Worm (Caenorhabditis elegans): ENCODE data around the gene ebp-2.

Gene ebp-2

DNA sequence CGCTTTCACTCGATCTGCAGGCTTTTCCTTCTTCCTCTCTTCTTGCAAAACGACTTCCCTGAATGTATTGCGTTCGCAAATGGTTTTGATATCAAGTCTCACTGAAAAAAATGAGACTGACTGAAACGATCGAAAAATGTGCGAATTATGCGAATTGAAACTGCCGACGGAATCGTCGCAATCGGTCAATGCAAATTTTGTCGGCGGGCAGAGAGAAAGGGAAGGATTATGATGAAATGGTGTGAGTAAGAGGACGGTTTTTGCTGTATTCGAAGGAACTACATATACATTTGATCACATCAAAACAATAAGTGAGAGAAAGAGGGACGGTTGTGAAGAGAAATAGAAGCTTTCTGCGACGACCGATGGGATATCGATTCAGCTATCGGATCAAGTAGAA, 26.9 kb upstream of the ebp-2 start, which contains the start of gene C05D12.1:
TSS of gene C05D12.1 (minus strand) at position 101 of the 400 bp plus-strand sequence.
- TF ChIP-seq ztf-4 (tag; optimal IDR thresholded peaks at IDR 0.05) (no peak), nhr-76 (tag; optimal IDR thresholded peaks at IDR 0.05) (no peak), tbx-2 (tag; optimal IDR thresholded peaks at IDR 0.05) (no peak), fkh-2 (tag; optimal IDR thresholded peaks at IDR 0.05) (no peak), fos-1 (tag; optimal IDR thresholded peaks at IDR 0.05) (no peak), hmg-11 (tag; optimal IDR thresholded peaks at IDR 0.05) (no peak), egl-27 (tag; optimal IDR thresholded peaks at IDR 0.05) (no peak), ceh-9 (tag; optimal IDR thresholded peaks at IDR 0.05) (no peak), ceh-28 (tag; optimal IDR thresholded peaks at IDR 0.05) (no peak)

DNA sequence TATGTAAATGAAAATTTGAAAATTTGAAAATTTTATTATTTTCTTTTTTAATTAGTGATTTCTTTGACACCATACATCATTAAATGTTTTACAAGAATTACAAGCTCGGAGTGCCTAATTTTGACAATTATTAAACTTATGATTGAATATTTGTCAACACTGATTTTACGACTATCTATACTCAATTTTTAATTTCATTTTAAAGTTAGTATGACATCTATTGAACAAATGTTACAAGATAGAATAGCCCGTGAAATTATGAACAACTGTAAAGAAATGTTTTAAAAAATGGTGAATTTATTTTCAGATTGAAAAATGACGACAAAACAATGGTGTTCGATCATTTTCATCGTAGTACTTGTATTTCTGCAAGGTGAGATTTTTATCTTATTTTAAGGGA, 24.5 kb upstream of the ebp-2 start, which contains the start of gene C05D12.2:
TSS of gene C05D12.2 (plus strand) at position 301 of the 400 bp plus-strand sequence.
- no peak for TF ChIP-seq ceh-9 (tag; optimal IDR thresholded peaks at IDR 0.05)
- no peak for TF ChIP-seq ceh-16 (tag; optimal IDR thresholded peaks at IDR 0.05)
- no peak for TF ChIP-seq fkh-2 (tag; optimal IDR thresholded peaks at IDR 0.05)
- no peak for TF ChIP-seq sea-2 (GFP tag; optimal IDR thresholded peaks at IDR 0.05)
- TF ChIP-seq elt-1 (tag; optimal IDR thresholded peaks at IDR 0.05) = no peak
- TF ChIP-seq ceh-82 (tag; optimal IDR thresholded peaks at IDR 0.05) = no peak
- no peak for TF ChIP-seq pqm-1 (tag; optimal IDR thresholded peaks at IDR 0.05)
- TF ChIP-seq R02D3.7 (tag; optimal IDR thresholded peaks at IDR 0.05) = no peak
- no peak for TF ChIP-seq fkh-10 (GFP tag; optimal IDR thresholded peaks at IDR 0.05)
- no peak for TF ChIP-seq nhr-76 (tag; optimal IDR thresholded peaks at IDR 0.05)
- no peak for TF ChIP-seq nhr-11 (tag; optimal IDR thresholded peaks at IDR 0.05)
- TF ChIP-seq pha-4 (tag; optimal IDR thresholded peaks at IDR 0.05) = no peak
- no peak for TF ChIP-seq daf-12 (tag; optimal IDR thresholded peaks at IDR 0.05)
- no peak for TF ChIP-seq jun-1 (tag; optimal IDR thresholded peaks at IDR 0.05)
- no peak for TF ChIP-seq snpc-4 (tag; optimal IDR thresholded peaks at IDR 0.05)
- no peak for TF ChIP-seq unc-39 (tag; optimal IDR thresholded peaks at IDR 0.05)

DNA sequence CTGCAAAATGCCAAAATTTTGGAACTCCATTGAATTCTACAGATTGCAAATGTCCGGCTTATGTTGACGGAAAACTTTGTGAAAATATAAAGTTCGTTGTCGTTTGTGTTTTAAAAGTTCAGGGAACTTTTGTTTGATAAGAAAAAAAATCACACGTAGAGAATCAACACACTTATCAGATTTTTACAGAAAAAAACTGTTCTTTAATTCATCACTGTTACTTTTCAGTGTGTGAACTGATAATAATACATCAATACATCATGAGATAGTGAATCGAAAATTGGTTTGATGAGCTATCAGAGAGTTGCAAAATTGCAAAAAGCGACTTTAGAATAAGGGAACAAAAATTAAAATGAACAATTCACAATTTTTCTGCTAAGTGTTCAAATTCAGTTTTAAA, 24.0 kb upstream of the ebp-2 start:
- TF ChIP-seq jun-1 (tag; optimal IDR thresholded peaks at IDR 0.05) (peak; percentile 7), ceh-82 (tag; optimal IDR thresholded peaks at IDR 0.05) (no peak), pha-4 (tag; optimal IDR thresholded peaks at IDR 0.05) (peak; percentile 68), nhr-28 (tag; optimal IDR thresholded peaks at IDR 0.05) (no peak), elt-2 (tag; optimal IDR thresholded peaks at IDR 0.05) (peak; percentile 80), mdl-1 (tag; optimal IDR thresholded peaks at IDR 0.05) (no peak), pqm-1 (tag; optimal IDR thresholded peaks at IDR 0.05) (peak; percentile 88), elt-1 (tag; optimal IDR thresholded peaks at IDR 0.05) (no peak)

DNA sequence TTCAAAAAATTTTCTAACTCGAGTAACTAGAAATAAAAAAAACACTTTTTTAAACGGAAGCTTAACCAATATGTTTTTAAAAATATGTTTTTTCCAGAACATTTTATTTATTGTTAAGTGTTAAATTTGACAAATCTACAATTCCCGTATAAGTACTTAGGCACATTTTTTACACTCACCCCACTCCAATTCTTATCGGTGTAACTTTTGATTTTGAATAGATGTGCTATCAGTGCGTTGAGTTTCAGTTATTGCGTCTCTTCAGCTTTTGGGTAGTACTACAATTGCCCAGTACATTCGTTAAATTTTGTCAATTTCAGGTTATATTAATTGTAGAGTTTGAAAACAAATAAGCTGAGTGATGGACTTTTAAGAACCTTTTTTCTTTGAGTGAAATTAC, 18.5 kb upstream of the ebp-2 start:
- TF ChIP-seq hmg-11 (tag; optimal IDR thresholded peaks at IDR 0.05) (no peak), elt-2 (tag; optimal IDR thresholded peaks at IDR 0.05) (peak; percentile 32), pqm-1 (tag; optimal IDR thresholded peaks at IDR 0.05) (peak; percentile 51)

DNA sequence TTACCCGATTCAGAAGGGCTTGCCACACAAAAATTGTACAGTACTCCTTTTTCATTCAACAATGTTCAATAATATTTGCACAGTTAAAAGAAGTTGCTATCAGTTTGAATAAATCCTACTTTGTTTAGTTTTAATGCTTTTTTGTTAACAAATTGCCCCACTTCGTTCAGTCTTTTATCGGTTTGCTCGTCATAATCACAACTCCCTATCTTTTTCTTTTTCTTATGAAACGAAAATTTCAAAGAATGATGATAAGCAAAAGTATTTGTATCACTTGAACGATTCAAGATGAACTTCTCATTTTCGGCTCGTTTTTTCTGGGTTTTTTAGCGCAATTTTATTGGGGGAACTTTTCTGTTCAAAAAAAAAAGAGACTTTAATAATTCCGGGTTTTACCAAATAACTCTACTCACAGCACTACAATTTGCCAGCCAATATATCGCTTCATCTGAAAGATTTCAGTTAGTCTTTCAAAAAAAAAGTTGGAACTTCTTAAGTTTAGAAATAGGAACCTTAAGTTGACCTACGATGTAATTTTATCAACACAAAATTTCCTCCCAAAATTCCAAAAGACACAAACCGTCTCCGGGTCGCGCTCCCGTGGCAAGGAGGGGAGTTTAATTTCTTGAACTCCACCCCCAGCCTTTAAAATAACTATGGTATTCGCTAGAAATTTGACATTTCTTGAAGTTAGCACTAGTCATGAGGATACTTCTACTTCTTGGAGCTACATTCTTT, 17.8 kb upstream of the ebp-2 start, which contains the start of gene C05D12.3:
TSS of gene C05D12.3 (plus strand) at position 688 of the 738 bp plus-strand sequence.
- TF ChIP-seq sea-2 (GFP tag; optimal IDR thresholded peaks at IDR 0.05) (no peak), elt-2 (tag; optimal IDR thresholded peaks at IDR 0.05) (peak; percentile 79), pqm-1 (tag; optimal IDR thresholded peaks at IDR 0.05) (peak; percentile 45), pha-4 (tag; optimal IDR thresholded peaks at IDR 0.05) (peak; percentile 24), ceh-28 (tag; optimal IDR thresholded peaks at IDR 0.05) (no peak)

DNA sequence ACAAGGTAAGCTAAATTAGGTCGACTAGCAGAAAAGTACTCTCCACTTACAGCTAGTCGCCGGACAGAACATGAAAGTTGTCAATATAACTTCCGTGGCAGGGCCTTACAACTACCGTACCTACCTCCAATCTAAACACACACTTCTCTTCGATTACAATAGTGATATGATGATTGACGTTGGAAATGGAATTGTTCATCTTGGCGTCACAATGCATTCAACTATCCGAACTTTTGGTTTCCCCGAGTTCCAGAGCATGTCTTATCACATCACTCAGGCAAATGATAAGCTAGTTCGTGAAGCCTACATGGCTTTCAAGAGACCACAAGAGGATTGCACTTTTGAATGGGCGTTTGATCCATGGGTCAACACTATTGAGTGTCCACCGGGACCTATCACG, 15.2 kb upstream of the ebp-2 start:
- TF ChIP-seq elt-2 (tag; optimal IDR thresholded peaks at IDR 0.05) (peak; percentile 56), unc-62 (GFP tag; optimal IDR thresholded peaks at IDR 0.05) (no peak), pqm-1 (tag; optimal IDR thresholded peaks at IDR 0.05) (peak; percentile 1), hmg-11 (tag; optimal IDR thresholded peaks at IDR 0.05) (no peak), pha-4 (tag; optimal IDR thresholded peaks at IDR 0.05) (no peak), nhr-23 (tag; optimal IDR thresholded peaks at IDR 0.05) (no peak)

DNA sequence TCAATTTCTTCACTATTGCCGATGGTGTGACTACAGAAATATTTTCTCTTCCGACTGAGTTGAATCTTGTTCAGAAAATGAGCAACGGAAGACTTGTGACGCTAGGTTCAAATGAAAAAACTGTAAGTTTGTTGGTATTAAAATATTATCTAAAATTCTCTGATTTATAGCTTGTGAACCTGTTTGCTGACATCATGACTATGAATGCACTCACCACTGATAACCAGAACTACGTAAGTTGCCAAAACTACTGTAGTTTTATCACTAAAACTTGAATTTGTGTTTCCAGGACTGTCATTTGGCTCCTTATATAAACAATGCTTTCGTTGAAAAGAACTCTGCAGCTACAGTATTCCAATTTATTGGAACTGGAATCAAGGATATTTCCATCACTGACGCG, 13.9 kb upstream of the ebp-2 start:
- no peak for TF ChIP-seq hmg-11 (tag; optimal IDR thresholded peaks at IDR 0.05)
- no peak for TF ChIP-seq nhr-23 (tag; optimal IDR thresholded peaks at IDR 0.05)
- no peak for TF ChIP-seq ceh-9 (tag; optimal IDR thresholded peaks at IDR 0.05)
- no peak for TF ChIP-seq zag-1 (tag; optimal IDR thresholded peaks at IDR 0.05)
- TF ChIP-seq nhr-67 (tag; optimal IDR thresholded peaks at IDR 0.05) = no peak
- TF ChIP-seq nhr-28 (tag; optimal IDR thresholded peaks at IDR 0.05) = no peak
- no peak for TF ChIP-seq egl-5 (tag; optimal IDR thresholded peaks at IDR 0.05)
- peak; percentile 33 for TF ChIP-seq pqm-1 (tag; optimal IDR thresholded peaks at IDR 0.05)
- no peak for TF ChIP-seq fkh-2 (tag; optimal IDR thresholded peaks at IDR 0.05)
- TF ChIP-seq elt-2 (tag; optimal IDR thresholded peaks at IDR 0.05) = peak; percentile 53
- TF ChIP-seq pha-4 (tag; optimal IDR thresholded peaks at IDR 0.05) = no peak
